Worm (Caenorhabditis elegans): Measurements from ENCODE around the gene rom-2.
A peak's percentile ranks its signal among the peaks of the same experiment; 100 is the strongest.

The rom-2 gene

ce11 chrIII:9595563-9595962, at the start of gene rom-2:
Gene rom-2 (minus strand): TSS chrIII:9595663.
- no peak for TF ChIP-seq hmg-4 (GFP tag; optimal IDR thresholded peaks at IDR 0.05)
- TF ChIP-seq F13C5.2 (tag; optimal IDR thresholded peaks at IDR 0.05) = no peak
- TF ChIP-seq ama-1 (optimal IDR thresholded peaks at IDR 0.05) = no peak

ce11 chrIII:9645099-9645498, 49.6 kb upstream of the rom-2 start:
- no peak for TF ChIP-seq hnd-1 (tag; optimal IDR thresholded peaks at IDR 0.05)
- no peak for TF ChIP-seq tbx-11 (GFP tag; IDR thresholded peaks at IDR 0.05)
- TF ChIP-seq scrt-1 (GFP tag; IDR thresholded peaks at IDR 0.05) = no peak

- no peak for TF ChIP-seq ceh-13 (GFP tag; optimal IDR thresholded peaks at IDR 0.05)
- TF ChIP-seq tbx-11 (GFP tag; IDR thresholded peaks at IDR 0.05) = no peak
- peak; percentile 6 for TF ChIP-seq hmg-4 (GFP tag; optimal IDR thresholded peaks at IDR 0.05)
- no peak for TF ChIP-seq aly-1 (tag; optimal IDR thresholded peaks at IDR 0.05)
- TF ChIP-seq F13C5.2 (tag; optimal IDR thresholded peaks at IDR 0.05) = no peak
- no peak for TF ChIP-seq pes-1 (GFP tag; IDR thresholded peaks at IDR 0.05)
- TF ChIP-seq flt-1 (GFP tag; IDR thresholded peaks at IDR 0.05) = no peak
Measured at ce11 chrIII:9642110-9642509, 46.6 kb upstream of the rom-2 start.

- no peak for TF ChIP-seq ceh-13 (GFP tag; optimal IDR thresholded peaks at IDR 0.05)
- TF ChIP-seq F13C5.2 (tag; optimal IDR thresholded peaks at IDR 0.05) = no peak
- TF ChIP-seq B0310.2 (tag; optimal IDR thresholded peaks at IDR 0.05) = no peak
- no peak for TF ChIP-seq scrt-1 (GFP tag; IDR thresholded peaks at IDR 0.05)
- no peak for TF ChIP-seq tra-4 (tag; optimal IDR thresholded peaks at IDR 0.05)
- no peak for TF ChIP-seq hnd-1 (tag; optimal IDR thresholded peaks at IDR 0.05)
- no peak for TF ChIP-seq hmg-4 (GFP tag; optimal IDR thresholded peaks at IDR 0.05)
- TF ChIP-seq sea-1 (GFP tag; conservative IDR thresholded peaks at IDR 0.05) = no peak
- no peak for TF ChIP-seq ama-1 (optimal IDR thresholded peaks at IDR 0.05)
- TF ChIP-seq ceh-36 (tag; optimal IDR thresholded peaks at IDR 0.05) = no peak
- no peak for TF ChIP-seq aly-1 (tag; optimal IDR thresholded peaks at IDR 0.05)
- TF ChIP-seq flt-1 (GFP tag; IDR thresholded peaks at IDR 0.05) = no peak
Measured at ce11 chrIII:9639281-9640050, 44.0 kb upstream of the rom-2 start.

ce11 chrIII:9638159-9638754, 42.8 kb upstream of the rom-2 start:
- TF ChIP-seq hnd-1 (tag; optimal IDR thresholded peaks at IDR 0.05) (no peak), tbx-11 (GFP tag; IDR thresholded peaks at IDR 0.05) (no peak), tra-4 (tag; optimal IDR thresholded peaks at IDR 0.05) (no peak), ama-1 (optimal IDR thresholded peaks at IDR 0.05) (no peak), B0310.2 (tag; optimal IDR thresholded peaks at IDR 0.05) (no peak), ets-7 (tag; optimal IDR thresholded peaks at IDR 0.05) (no peak), aly-1 (tag; optimal IDR thresholded peaks at IDR 0.05) (no peak), sea-1 (GFP tag; conservative IDR thresholded peaks at IDR 0.05) (no peak), scrt-1 (GFP tag; IDR thresholded peaks at IDR 0.05) (no peak)

- no peak for TF ChIP-seq ama-1 (optimal IDR thresholded peaks at IDR 0.05)
- TF ChIP-seq flt-1 (GFP tag; IDR thresholded peaks at IDR 0.05) = no peak
- TF ChIP-seq ceh-36 (tag; optimal IDR thresholded peaks at IDR 0.05) = no peak
- no peak for TF ChIP-seq hnd-1 (tag; optimal IDR thresholded peaks at IDR 0.05)
- TF ChIP-seq B0310.2 (tag; optimal IDR thresholded peaks at IDR 0.05) = no peak
- TF ChIP-seq hmg-4 (GFP tag; optimal IDR thresholded peaks at IDR 0.05) = no peak
- TF ChIP-seq ceh-13 (GFP tag; optimal IDR thresholded peaks at IDR 0.05) = no peak
- TF ChIP-seq scrt-1 (GFP tag; IDR thresholded peaks at IDR 0.05) = no peak
- TF ChIP-seq pes-1 (GFP tag; IDR thresholded peaks at IDR 0.05) = no peak
- no peak for TF ChIP-seq ets-7 (tag; optimal IDR thresholded peaks at IDR 0.05)
- no peak for TF ChIP-seq hmbx-1 (tag; optimal IDR thresholded peaks at IDR 0.05)
Measured at ce11 chrIII:9637016-9637415, 41.6 kb upstream of the rom-2 start, which contains the start of gene gei-13. Gene gei-13 (minus strand): TSS chrIII:9637116.

ce11 chrIII:9631117-9631655, 35.7 kb upstream of the rom-2 start, which contains the start of gene ubc-7:
Gene ubc-7 (minus strand): TSS chrIII:9631167.
- TF ChIP-seq tbx-11 (GFP tag; IDR thresholded peaks at IDR 0.05) (no peak), F13C5.2 (tag; optimal IDR thresholded peaks at IDR 0.05) (peak; percentile 56)

- TF ChIP-seq tra-4 (tag; optimal IDR thresholded peaks at IDR 0.05) = no peak
- peak; percentile 44 for TF ChIP-seq hmbx-1 (tag; optimal IDR thresholded peaks at IDR 0.05)
- no peak for TF ChIP-seq aly-1 (tag; optimal IDR thresholded peaks at IDR 0.05)
- TF ChIP-seq B0310.2 (tag; optimal IDR thresholded peaks at IDR 0.05) = no peak
- TF ChIP-seq hnd-1 (tag; optimal IDR thresholded peaks at IDR 0.05) = peak; percentile 23
- TF ChIP-seq pes-1 (GFP tag; IDR thresholded peaks at IDR 0.05) = peak; percentile 73
- TF ChIP-seq ets-7 (tag; optimal IDR thresholded peaks at IDR 0.05) = no peak
- peak; percentile 61; the same call in 1 of the 2 replicates for TF ChIP-seq flt-1 (GFP tag; IDR thresholded peaks at IDR 0.05)
- TF ChIP-seq hmg-4 (GFP tag; optimal IDR thresholded peaks at IDR 0.05) = peak; percentile 13
- no peak for TF ChIP-seq ama-1 (optimal IDR thresholded peaks at IDR 0.05)
- peak; percentile 50; the same call in 1 of the 2 replicates for TF ChIP-seq tbx-37 (GFP tag; conservative IDR thresholded peaks at IDR 0.05)
- TF ChIP-seq scrt-1 (GFP tag; IDR thresholded peaks at IDR 0.05) = peak; percentile 69; the same call in 1 of the 2 replicates
- TF ChIP-seq ceh-13 (GFP tag; optimal IDR thresholded peaks at IDR 0.05) = peak; percentile 49
- TF ChIP-seq sea-1 (GFP tag; conservative IDR thresholded peaks at IDR 0.05) = 0 out of 2 replicates have a peak, but pooled peaks have one; percentile 57
- no peak for TF ChIP-seq tbx-11 (GFP tag; IDR thresholded peaks at IDR 0.05)
- peak; percentile 53 for TF ChIP-seq ceh-36 (tag; optimal IDR thresholded peaks at IDR 0.05)
- TF ChIP-seq F13C5.2 (tag; optimal IDR thresholded peaks at IDR 0.05) = peak; percentile 70
Measured at ce11 chrIII:9629855-9630254, 34.4 kb upstream of the rom-2 start, which contains the start of gene rpac-19. Gene rpac-19 (minus strand): TSS chrIII:9629885.

All from whole organism, early embryonic.